Fruit fly (Drosophila melanogaster) whole organism: ENCODE measurements around the gene CG13137.

Experiments used
- CG8478 ChIP-seq: fragments of >200 bp; optimal IDR thresholded peaks from 2 replicates; lab custom pipeline; 2018; ENCODE audit warnings: inconsistent platforms
- Dll ChIP-seq: fragments of >200 bp; optimal IDR thresholded peaks from 2 replicates; lab custom pipeline; 2017
- EcR ChIP-seq, 2 experiments: fragments of >200 bp; optimal IDR thresholded peaks; 2 replicates each; lab custom pipeline; 2017; ENCODE audit warnings: missing biosample characterization in 2 of 2, missing genetic modification characterization in 2 of 2, missing genetic modification reagents in 2 of 2
- pan ChIP-seq: fragments of >200 bp; optimal IDR thresholded peaks from 2 replicates; lab custom pipeline; 2017
- psq ChIP-seq: fragments of >200 bp; optimal IDR thresholded peaks from 2 replicates; lab custom pipeline; 2017
- usp ChIP-seq: fragments of >200 bp; optimal IDR thresholded peaks from 2 replicates; lab custom pipeline; 2017; ENCODE audit warnings: missing biosample characterization, missing genetic modification characterization, mixed read lengths

Gene CG13137

DNA sequence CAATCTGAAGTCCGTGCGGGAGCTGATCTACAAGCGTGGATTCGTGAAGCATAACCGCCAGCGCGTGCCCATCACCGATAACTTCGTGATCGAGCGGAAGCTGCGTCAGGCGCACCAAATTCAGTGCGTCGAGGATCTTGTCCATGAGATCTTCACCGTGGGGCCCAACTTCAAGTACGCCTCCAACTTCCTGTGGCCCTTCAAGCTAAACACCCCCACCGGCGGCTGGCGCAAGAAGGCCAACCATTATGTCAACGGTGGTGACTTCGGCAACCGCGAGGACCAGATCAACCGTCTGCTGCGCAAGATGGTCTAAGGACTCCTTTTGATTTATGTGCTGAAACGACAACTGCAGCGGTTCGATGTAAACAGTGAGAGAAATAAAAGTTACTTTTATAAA, 29.2 kb downstream of the CG13137 start:
- TF ChIP-seq CG8478 (lab: Kevin White, UChicago) (no peak), Dll (lab: Kevin White, UChicago) (no peak), psq (lab: Kevin White, UChicago) (no peak), pan (lab: Kevin White, UChicago) (no peak), usp (no peak), EcR (GFP tag; optimal IDR thresholded peaks at IDR 0.05; lab: Kevin White, UChicago) (no peak)

dm6 chr2L:10203933-10204509, 31.5 kb downstream of the CG13137 start, which contains the start of gene CG34159:
TSS of gene CG34159 (minus strand) at chr2L:10204317.
- TF ChIP-seq psq (lab: Kevin White, UChicago) (no peak), pan (lab: Kevin White, UChicago) (no peak), EcR (GFP tag; optimal IDR thresholded peaks at IDR 0.05; lab: Kevin White, UChicago) (no peak), Dll (lab: Kevin White, UChicago) (no peak), CG8478 (lab: Kevin White, UChicago) (no peak), usp (no peak)

- TF ChIP-seq usp (no peak), psq (lab: Kevin White, UChicago) (no peak), CG8478 (lab: Kevin White, UChicago) (no peak), pan (lab: Kevin White, UChicago) (no peak), Dll (lab: Kevin White, UChicago) (no peak), EcR (GFP tag; optimal IDR thresholded peaks at IDR 0.05; lab: Kevin White, UChicago) (no peak)
These were observed 33.4 kb downstream of the CG13137 start for dm6 chr2L:10205940-10206339.

DNA sequence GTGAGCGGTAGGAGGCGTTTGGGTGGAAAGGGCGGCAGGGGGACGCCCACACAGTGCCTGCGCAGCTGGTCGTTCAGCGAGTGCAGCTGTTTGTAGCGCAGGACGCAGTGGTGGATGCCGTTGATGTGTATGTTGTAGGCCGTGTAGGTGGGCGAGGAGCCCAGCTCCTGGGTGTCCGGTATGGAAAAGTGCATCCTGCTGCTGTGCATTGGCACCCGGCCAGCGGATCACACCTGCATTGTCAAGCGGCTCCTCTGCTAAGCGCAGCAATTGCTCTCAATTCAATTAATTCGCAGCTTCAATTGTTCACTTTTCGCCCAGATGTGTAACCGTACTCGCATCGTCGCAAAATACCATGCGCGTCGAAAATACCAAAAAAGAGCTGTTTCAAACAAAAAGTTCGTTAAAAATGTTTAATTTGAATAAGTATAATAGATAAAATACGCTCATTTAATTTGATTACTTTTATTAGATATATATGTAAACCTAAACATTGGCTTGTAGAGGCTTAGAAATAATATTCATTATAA, 34.2 kb downstream of the CG13137 start, which contains the start of gene Snx17:
Snx17 (minus strand) TSS at position 329 of the 530 bp plus-strand sequence.
- TF ChIP-seq psq (lab: Kevin White, UChicago), result no peak
- TF ChIP-seq pan (lab: Kevin White, UChicago), result no peak
- no peak for TF ChIP-seq CG8478 (lab: Kevin White, UChicago)
- no peak for TF ChIP-seq usp
- no peak for TF ChIP-seq Dll (lab: Kevin White, UChicago)
- TF ChIP-seq EcR (GFP tag; optimal IDR thresholded peaks at IDR 0.05; lab: Kevin White, UChicago), result no peak

DNA sequence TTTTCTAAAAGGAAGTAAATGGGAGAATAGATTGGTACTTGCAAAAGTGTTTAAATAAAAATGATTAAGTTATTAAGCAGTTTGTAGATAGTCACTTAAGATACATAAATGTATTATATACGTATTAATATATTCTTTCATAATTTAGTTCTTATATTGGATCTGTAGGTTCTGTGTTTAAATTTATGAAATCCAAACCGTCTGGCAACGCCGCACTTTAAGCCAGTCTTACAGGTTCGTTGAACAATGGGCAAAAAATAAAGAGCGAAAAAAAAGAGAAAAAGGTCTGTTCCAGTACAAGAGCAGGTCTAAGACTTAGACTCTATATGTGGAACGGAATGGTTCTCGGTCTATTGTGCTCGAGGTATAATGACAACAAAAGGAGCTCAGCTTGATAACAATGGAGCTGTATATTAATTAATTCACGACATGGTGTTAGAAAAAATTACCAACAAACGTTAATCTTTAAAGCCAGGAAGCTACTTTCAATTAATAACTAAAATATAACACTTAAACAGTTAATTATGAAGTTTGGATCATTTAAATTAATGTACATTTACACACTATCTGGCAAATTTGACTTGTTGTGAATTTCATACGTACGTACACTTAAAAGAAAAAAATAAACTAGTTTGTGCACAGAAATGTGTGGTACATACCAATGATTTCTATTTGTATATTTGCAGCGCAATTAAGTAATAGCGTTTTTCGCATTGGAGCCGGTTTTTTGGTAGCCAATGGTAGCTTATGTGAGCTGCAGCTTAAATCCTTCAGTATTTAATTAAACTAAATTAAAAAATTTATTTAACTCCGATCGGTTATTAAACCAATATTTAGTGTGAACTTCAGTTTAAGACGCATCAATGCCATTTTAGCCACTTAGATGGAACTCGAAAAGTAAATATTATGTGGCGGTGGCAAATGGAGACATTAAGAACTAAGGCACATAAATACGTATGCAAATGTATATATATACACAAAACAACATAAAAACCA, 36.6 kb downstream of the CG13137 start, which contains the start of gene CG5731:
CG5731 (minus strand) TSS at position 946 of the 996 bp plus-strand sequence.
- no peak for TF ChIP-seq Dll (lab: Kevin White, UChicago)
- no peak for TF ChIP-seq psq (lab: Kevin White, UChicago)
- TF ChIP-seq pan (lab: Kevin White, UChicago), result no peak
- TF ChIP-seq CG8478 (lab: Kevin White, UChicago), result no peak
- no peak for TF ChIP-seq usp
- TF ChIP-seq EcR (GFP tag; optimal IDR thresholded peaks at IDR 0.05; lab: Kevin White, UChicago), result no peak

DNA sequence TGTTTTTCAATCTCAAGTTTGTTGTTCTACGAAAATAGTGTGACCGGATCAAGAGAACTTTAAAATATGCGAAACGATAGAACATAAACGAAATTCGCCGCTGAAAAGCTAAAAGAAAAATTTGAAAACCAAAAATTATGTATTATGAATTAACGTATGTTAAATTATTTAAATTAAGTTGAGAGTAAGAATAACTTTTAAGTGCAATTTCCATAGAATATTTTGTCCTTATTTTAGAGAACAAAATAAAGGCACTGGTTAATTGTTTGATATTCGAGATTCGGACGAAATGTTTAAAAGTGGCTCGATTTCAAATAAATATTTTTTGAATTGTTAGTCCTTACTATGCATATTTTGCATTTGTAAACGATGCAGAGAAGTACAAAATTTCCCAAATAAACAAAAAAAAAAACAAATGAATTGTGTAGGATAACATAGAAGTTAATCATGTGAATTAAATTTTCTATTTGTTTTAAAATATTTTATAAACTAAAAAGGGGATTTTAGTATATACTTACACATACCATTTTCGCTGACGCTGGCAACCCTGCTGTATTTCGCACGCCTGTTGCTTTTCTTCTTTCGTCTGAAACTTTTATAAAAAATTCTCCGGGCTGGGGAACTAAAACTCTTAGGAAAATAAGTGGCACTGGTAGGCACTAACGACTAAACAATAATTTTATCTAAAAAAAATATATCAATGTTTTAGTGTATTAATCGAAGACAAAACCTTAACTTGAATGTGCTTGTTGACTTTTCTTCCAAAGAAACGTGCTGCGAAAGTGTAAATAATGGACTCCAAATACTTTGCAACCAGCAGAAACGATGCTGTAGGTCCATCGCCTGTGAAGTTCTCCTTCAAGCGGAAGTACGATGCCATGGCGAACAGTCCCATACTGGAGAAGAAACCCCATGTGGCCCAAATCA, 38.4 kb downstream of the CG13137 start, which contains the start of the genes CG5727 and ath:
CG5727 (minus strand) TSS at position 51 of the 927 bp plus-strand sequence.
ath (plus strand) TSS at position 513 of the 927 bp plus-strand sequence.
- no peak for TF ChIP-seq EcR (GFP tag; optimal IDR thresholded peaks at IDR 0.05; lab: Kevin White, UChicago)
- TF ChIP-seq pan (lab: Kevin White, UChicago), result no peak
- TF ChIP-seq CG8478 (lab: Kevin White, UChicago), result no peak
- TF ChIP-seq psq (lab: Kevin White, UChicago), result no peak

- TF ChIP-seq psq (lab: Kevin White, UChicago) (no peak), CG8478 (lab: Kevin White, UChicago) (no peak), Dll (lab: Kevin White, UChicago) (no peak), EcR (GFP tag; optimal IDR thresholded peaks at IDR 0.05; lab: Kevin White, UChicago) (no peak), pan (lab: Kevin White, UChicago) (no peak), usp (no peak)
These were observed 47.5 kb downstream of the CG13137 start for dm6 chr2L:10220010-10220409.

dm6 chr2L:10220501-10221386, 48.2 kb downstream of the CG13137 start, which contains the start of the genes Npc1a and Prosalpha6:
TSS of gene Npc1a (minus strand) at chr2L:10221216.
TSS of gene Prosalpha6 (plus strand) at chr2L:10221351.
- no peak for TF ChIP-seq CG8478 (lab: Kevin White, UChicago)
- TF ChIP-seq pan (lab: Kevin White, UChicago), result no peak
- TF ChIP-seq Dll (lab: Kevin White, UChicago), result no peak
- TF ChIP-seq usp, result no peak
- TF ChIP-seq psq (lab: Kevin White, UChicago), result no peak
- no peak for TF ChIP-seq EcR (GFP tag; optimal IDR thresholded peaks at IDR 0.05; lab: Kevin White, UChicago)

- TF ChIP-seq pan (lab: Kevin White, UChicago) (no peak), usp (no peak), psq (lab: Kevin White, UChicago) (no peak), Dll (lab: Kevin White, UChicago) (no peak), CG8478 (lab: Kevin White, UChicago) (no peak), EcR (GFP tag; optimal IDR thresholded peaks at IDR 0.05; lab: Kevin White, UChicago) (no peak)
These were observed 48.8 kb downstream of the CG13137 start for dm6 chr2L:10221387-10221705.
